Fruit fly (Drosophila melanogaster): ENCODE data around the gene CG10730.

dm6 chr2L:20066233-20066650 lies 5.8 kb downstream of the CG10730 start, which contains the start of gene bwa:
- TF ChIP-seq vri (GFP tag; optimal IDR thresholded peaks at IDR 0.05) (no peak), Sox14 (GFP tag; optimal IDR thresholded peaks at IDR 0.05) (peak; percentile 45), svp (GFP tag) (no peak), Hr4 (GFP tag; optimal IDR thresholded peaks at IDR 0.05) (no peak)
